Worm (Caenorhabditis elegans) whole organism, L4 larva: ENCODE results near the gene rpl-42.

ENCODE experiments used
- F10B5.3 ChIP-seq: sonication (generic microtip); optimal IDR thresholded peaks from 2 replicates; lab custom pipeline; 2016; ENCODE audit warnings: mild to moderate bottlenecking, missing genetic modification characterization, missing compliant biosample characterization
- F49E8.2 ChIP-seq: sonication (generic microtip); optimal IDR thresholded peaks from 2 replicates; lab custom pipeline; 2016; ENCODE audit warnings: missing compliant biosample characterization, mild to moderate bottlenecking, missing genetic modification characterization, borderline replicate concordance
- T20F7.1 ChIP-seq: fragments of 200-800 bp; sonication (Bioruptor generic); optimal IDR thresholded peaks from 2 replicates; lab custom pipeline; 2018; ENCODE audit warnings: mild to moderate bottlenecking, missing genetic modification characterization, missing compliant biosample characterization
- Y75B8A.6 ChIP-seq: fragments of 200-800 bp; sonication (Bioruptor generic); IDR thresholded peaks from 2 replicates; pipeline ENCODE4 v1.3.6; 2022; ENCODE audit warnings: missing genetic modification reagents, missing genetic modification characterization, missing compliant biosample characterization
- aha-1 ChIP-seq: fragments of 150-350 bp; peaks from one replicate; lab custom pipeline; 2014; ENCODE audit warnings: missing biosample characterization, missing genetic modification characterization
- ceh-62 ChIP-seq: sonication (generic microtip); optimal IDR thresholded peaks from 2 replicates; lab custom pipeline; 2017; ENCODE audit warnings: missing biosample characterization, missing genetic modification characterization
- daf-16 ChIP-seq, 3 experiments: sonication (generic microtip); optimal IDR thresholded peaks; 2 replicates each; lab custom pipeline; 2016 to 2017; ENCODE audit warnings: missing genetic modification characterization in 3 of 3, missing genetic modification reagents in 3 of 3, mild to moderate bottlenecking in 2 of 3, missing compliant biosample characterization in 2 of 3, missing biosample characterization in 1 of 3, moderate library complexity in 1 of 3
- dpl-1 ChIP-seq: fragments of 150-350 bp; optimal IDR thresholded peaks from 2 replicates; lab custom pipeline; 2014; ENCODE audit warnings: missing biosample characterization, missing genetic modification reagents, missing genetic modification characterization
- duxl-1 ChIP-seq: sonication (generic microtip); optimal IDR thresholded peaks from 2 replicates; lab custom pipeline; 2016; ENCODE audit warnings: mild to moderate bottlenecking, missing genetic modification characterization, moderate library complexity, missing compliant biosample characterization; ENCODE audit not compliant: poor library complexity
- dve-1 ChIP-seq: sonication (generic microtip); optimal IDR thresholded peaks from 2 replicates; lab custom pipeline; 2017; ENCODE audit warnings: antibody characterized with exemption, mild to moderate bottlenecking, missing genetic modification characterization, missing compliant biosample characterization; ENCODE audit not compliant: insufficient read depth
- egl-27 ChIP-seq: sonication (generic microtip); optimal IDR thresholded peaks from 3 replicates; lab custom pipeline; 2017; ENCODE audit warnings: missing biosample characterization, missing genetic modification reagents, missing genetic modification characterization
- gei-8 ChIP-seq: fragments of 200-800 bp; sonication (Bioruptor generic); optimal IDR thresholded peaks from 2 replicates; lab custom pipeline; 2018; ENCODE audit warnings: mild to moderate bottlenecking, missing genetic modification characterization, missing compliant biosample characterization
- hlh-11 ChIP-seq: fragments of 200-800 bp; sonication (Bioruptor generic); optimal IDR thresholded peaks from 2 replicates; lab custom pipeline; 2018; ENCODE audit warnings: mild to moderate bottlenecking, missing genetic modification characterization, missing compliant biosample characterization
- hlh-30 ChIP-seq: sonication (generic microtip); optimal IDR thresholded peaks from 2 replicates; lab custom pipeline; 2017; ENCODE audit warnings: antibody characterized with exemption, mild to moderate bottlenecking, missing genetic modification characterization, missing compliant biosample characterization; ENCODE audit not compliant: insufficient read depth
- jun-1 ChIP-seq: fragments of 150-350 bp; optimal IDR thresholded peaks from 2 replicates; lab custom pipeline; 2014; ENCODE audit warnings: missing biosample characterization, missing genetic modification reagents, missing genetic modification characterization
- lin-13 ChIP-seq: fragments of 150-350 bp; optimal IDR thresholded peaks from 2 replicates; lab custom pipeline; 2014; ENCODE audit warnings: missing biosample characterization, missing genetic modification reagents, missing genetic modification characterization
- lin-38 ChIP-seq: fragments of 200-800 bp; sonication (Bioruptor generic); IDR thresholded peaks from 2 replicates; pipeline ENCODE4 v1.3.6; 2022; ENCODE audit warnings: missing genetic modification reagents, missing genetic modification characterization, missing compliant biosample characterization
- lsy-2 ChIP-seq, 2 experiments: fragments of 150-350 bp in 1 of 2; sonication (generic microtip) in 1 of 2; optimal IDR thresholded peaks; 2 replicates each; lab custom pipeline; 2014 to 2017; ENCODE audit warnings: missing biosample characterization in 2 of 2, missing genetic modification characterization in 2 of 2
- mep-1 ChIP-seq: fragments of 150-350 bp; sonication (generic microtip); optimal IDR thresholded peaks from 3 replicates; lab custom pipeline; 2014; ENCODE audit warnings: missing biosample characterization, missing genetic modification characterization
- mes-2 ChIP-seq: sonication (generic microtip); optimal IDR thresholded peaks from 2 replicates; lab custom pipeline; 2016; ENCODE audit warnings: missing genotype, mild to moderate bottlenecking, missing genetic modification characterization, missing compliant biosample characterization; ENCODE audit not compliant: poor library complexity, severe bottlenecking
- nhr-102 ChIP-seq: sonication (generic microtip); optimal IDR thresholded peaks from 2 replicates; lab custom pipeline; 2016; ENCODE audit warnings: mild to moderate bottlenecking, missing genetic modification characterization, moderate library complexity, missing compliant biosample characterization
- nhr-237 ChIP-seq: sonication (generic microtip); optimal IDR thresholded peaks from 2 replicates; lab custom pipeline; 2017; ENCODE audit warnings: missing biosample characterization, missing genetic modification characterization
- nhr-28 ChIP-seq: fragments of 150-350 bp; optimal IDR thresholded peaks from 2 replicates; lab custom pipeline; 2014; ENCODE audit warnings: missing biosample characterization, missing genetic modification characterization
- nhr-48 ChIP-seq: sonication (generic microtip); optimal IDR thresholded peaks from 2 replicates; lab custom pipeline; 2016; ENCODE audit warnings: mild to moderate bottlenecking, missing genetic modification characterization, missing compliant biosample characterization
- nhr-77 ChIP-seq: fragments of 150-350 bp; optimal IDR thresholded peaks from 2 replicates; lab custom pipeline; 2014; ENCODE audit warnings: missing biosample characterization, missing genetic modification characterization
- rbr-2 ChIP-seq: sonication (generic microtip); optimal IDR thresholded peaks from 2 replicates; lab custom pipeline; 2016; ENCODE audit warnings: missing genotype, missing genetic modification characterization, missing compliant biosample characterization
- spr-1 ChIP-seq: sonication (generic microtip); optimal IDR thresholded peaks from 2 replicates; lab custom pipeline; 2016; ENCODE audit warnings: mild to moderate bottlenecking, missing genetic modification characterization, missing compliant biosample characterization
- unc-39 ChIP-seq: sonication (generic microtip); optimal IDR thresholded peaks from 2 replicates; lab custom pipeline; 2017; ENCODE audit warnings: missing biosample characterization, missing genetic modification characterization
- unc-62 ChIP-seq, 3 experiments: fragments of 150-350 bp in 1 of 3; sonication (generic microtip); optimal IDR thresholded peaks in 2 of 3; peaks in 1 of 3; 1 replicate in 1 of 3; 2 replicates in 2 of 3; lab custom pipeline; 2014 to 2017; ENCODE audit warnings: missing biosample characterization in 3 of 3, missing genetic modification characterization in 3 of 3, missing genetic modification reagents in 3 of 3, missing genotype in 1 of 3
- zip-11 ChIP-seq: fragments of 200-800 bp; sonication (Bioruptor generic); IDR thresholded peaks from 2 replicates; pipeline ENCODE4 v1.3.6; 2022; ENCODE audit warnings: missing genetic modification characterization, missing compliant biosample characterization
- ztf-11 ChIP-seq: fragments of 150-350 bp; optimal IDR thresholded peaks from 2 replicates; lab custom pipeline; 2014; ENCODE audit warnings: missing biosample characterization, missing genetic modification characterization

rpl-42 gene

DNA sequence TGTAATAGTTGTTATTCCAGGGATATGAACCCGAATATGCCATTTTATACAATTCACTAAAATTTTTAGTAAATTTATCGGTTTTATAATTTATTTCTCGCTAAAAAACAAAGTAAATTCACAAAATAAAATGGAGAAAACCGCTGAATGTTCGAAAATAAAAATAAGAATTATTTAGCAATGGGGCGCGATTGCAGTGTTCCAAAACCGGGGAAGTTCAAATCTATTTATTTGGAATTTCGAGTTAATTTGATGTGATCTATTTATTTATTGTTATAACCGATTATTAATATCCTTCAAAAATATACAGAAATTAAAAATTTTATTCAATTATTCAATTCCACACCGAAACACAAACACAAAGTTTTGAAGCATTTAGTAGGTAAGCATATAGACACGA lies 40.0 kb downstream of the rpl-42 start, which contains the start of gene F40F8.11:
F40F8.11 (minus strand) TSS at position 49 of the 400 bp plus-strand sequence.
- TF ChIP-seq aha-1 (tag; lab: Kevin White, UChicago) = peak; percentile 8
- TF ChIP-seq daf-16 (GFP tag; optimal IDR thresholded peaks at IDR 0.05; lab: Kevin White, UChicago) = peak in 1 of 2 experiments; percentile 44
- TF ChIP-seq daf-16 (tag; optimal IDR thresholded peaks at IDR 0.05; lab: Kevin White, UChicago) = peak; percentile 32
- TF ChIP-seq F49E8.2 (tag; lab: Kevin White, UChicago) = no peak
- peak; percentile 68 for TF ChIP-seq mes-2 (tag; lab: Kevin White, UChicago)
- TF ChIP-seq lsy-2 (tag; optimal IDR thresholded peaks at IDR 0.05; lab: Kevin White, UChicago) = peak in 1 of 2 experiments; percentile 82
- TF ChIP-seq lin-38 = peak; percentile 93
- no peak for TF ChIP-seq Y75B8A.6 (GFP tag; lab: Robert Waterston, UW)
- TF ChIP-seq nhr-28 (tag; lab: Kevin White, UChicago) = peak; percentile 1
- TF ChIP-seq nhr-77 (tag; lab: Kevin White, UChicago) = peak; percentile 23
- TF ChIP-seq dpl-1 (GFP tag; lab: Kevin White, UChicago) = peak; percentile 86
- no peak for TF ChIP-seq egl-27 (tag; lab: Kevin White, UChicago)
- TF ChIP-seq nhr-102 (tag; lab: Kevin White, UChicago) = peak; percentile 11
- TF ChIP-seq mep-1 (tag; lab: Kevin White, UChicago) = peak; percentile 21
- TF ChIP-seq nhr-48 = no peak
- TF ChIP-seq dve-1 (tag; lab: Kevin White, UChicago) = peak; percentile 66
- peak; percentile 25 for TF ChIP-seq hlh-30 (tag; lab: Kevin White, UChicago)
- TF ChIP-seq, all 104 proteins: peak for 12

DNA sequence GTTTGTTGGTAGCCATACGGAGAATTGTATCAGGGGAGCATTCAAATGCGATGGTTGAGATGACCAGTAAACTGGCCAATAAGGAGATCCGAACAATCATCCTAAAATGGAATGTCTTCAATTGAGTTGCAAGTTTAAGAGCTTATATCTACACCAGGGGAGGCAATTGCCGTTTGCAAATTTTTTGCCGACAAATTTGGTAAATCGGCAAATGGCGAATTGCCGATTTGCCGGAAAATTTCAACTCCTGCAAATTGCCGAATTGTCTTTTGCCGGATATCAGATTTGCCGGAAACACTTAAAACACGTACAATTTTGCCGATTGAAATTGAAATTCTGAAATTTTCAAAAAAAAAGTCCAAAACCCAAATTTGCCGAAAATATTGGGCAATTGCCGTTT lies 42.3 kb downstream of the rpl-42 start, which contains the start of gene F40F8.5:
F40F8.5 (minus strand) TSS at position 101 of the 400 bp plus-strand sequence.
- TF ChIP-seq spr-1 (no peak), lin-13 (GFP tag; lab: Kevin White, UChicago) (no peak), duxl-1 (tag; lab: Kevin White, UChicago) (no peak), rbr-2 (tag; lab: Kevin White, UChicago) (no peak), unc-39 (no peak), gei-8 (GFP tag; lab: Kevin White, UChicago) (no peak)

ce11 chrII:11135773-11136172 lies 43.3 kb downstream of the rpl-42 start:
- TF ChIP-seq unc-62 (GFP tag; optimal IDR thresholded peaks at IDR 0.05 in 1 of 2; lab: Kevin White, UChicago) (peak in 1 of 2 experiments; percentile 95), unc-62 (tag; optimal IDR thresholded peaks at IDR 0.05; lab: Kevin White, UChicago) (no peak), hlh-11 (tag; lab: Kevin White, UChicago) (peak; percentile 22), ztf-11 (tag; lab: Kevin White, UChicago) (no peak), hlh-30 (tag; lab: Kevin White, UChicago) (peak; percentile 32), zip-11 (GFP tag; lab: Robert Waterston, UW) (no peak), mes-2 (tag; lab: Kevin White, UChicago) (no peak), daf-16 (GFP tag; optimal IDR thresholded peaks at IDR 0.05; lab: Kevin White, UChicago) (peak in 1 of 2 experiments; percentile 67), daf-16 (tag; optimal IDR thresholded peaks at IDR 0.05; lab: Kevin White, UChicago) (peak; percentile 82)

- TF ChIP-seq nhr-237 (tag; lab: Kevin White, UChicago) (no peak), mes-2 (tag; lab: Kevin White, UChicago) (no peak), F10B5.3 (no peak), nhr-102 (tag; lab: Kevin White, UChicago) (no peak), ceh-62 (tag; lab: Kevin White, UChicago) (no peak), jun-1 (tag; lab: Kevin White, UChicago) (no peak), T20F7.1 (GFP tag; lab: Kevin White, UChicago) (no peak), Y75B8A.6 (GFP tag; lab: Robert Waterston, UW) (no peak), mep-1 (tag; lab: Kevin White, UChicago) (no peak)
These were observed 47.6 kb downstream of the rpl-42 start, which contains the start of gene F40F8.4 for ce11 chrII:11140140-11140539. Gene F40F8.4, minus strand, starts transcription at chrII:11140240.
